Fruit fly (Drosophila melanogaster): ENCODE data around the gene Tap42.
A peak's percentile ranks its signal among the peaks of the same experiment; 100 is the strongest.

Gene Tap42

dm6 chr2L:13394903-13395302 is 27.5 kb downstream of the Tap42 start, which contains the start of gene RpL24 (continued):
- TF ChIP-seq tio (GFP tag; optimal IDR thresholded peaks at IDR 0.05): no peak
- TF ChIP-seq gsb (GFP tag; IDR thresholded peaks at IDR 0.05): peak; percentile 63
- TF ChIP-seq HLHmδ (GFP tag; optimal IDR thresholded peaks at IDR 0.05): peak; percentile 94
- TF ChIP-seq CG7271 (tag; optimal IDR thresholded peaks at IDR 0.05): peak; percentile 98
- TF ChIP-seq peb (GFP tag; IDR thresholded peaks at IDR 0.05): no peak
- peak; percentile 69; the same call in 1 of the 2 replicates for TF ChIP-seq CG14441 (GFP tag; IDR thresholded peaks at IDR 0.05)
- TF ChIP-seq CG12219 (GFP tag; optimal IDR thresholded peaks at IDR 0.05): peak; percentile 92
- peak; percentile 94 for TF ChIP-seq gro (GFP tag; optimal IDR thresholded peaks at IDR 0.05)
- peak; percentile 82 for TF ChIP-seq E2f2 (GFP tag; IDR thresholded peaks at IDR 0.05)
- TF ChIP-seq CG9609 (GFP tag; optimal IDR thresholded peaks at IDR 0.05): peak; percentile 85
- peak; percentile 97 for TF ChIP-seq chm (GFP tag; IDR thresholded peaks at IDR 0.05)
- TF ChIP-seq CG17612 (GFP tag; IDR thresholded peaks at IDR 0.05): peak; percentile 71; the same call in 1 of the 2 replicates
- TF ChIP-seq Antp (GFP tag; optimal IDR thresholded peaks at IDR 0.05): peak; percentile 70
- TF ChIP-seq CG3838 (GFP tag; optimal IDR thresholded peaks at IDR 0.05): peak; percentile 62
- TF ChIP-seq ttk (GFP tag; IDR thresholded peaks at IDR 0.05): peak; percentile 81
- peak; percentile 75 for TF ChIP-seq slbo (GFP tag; IDR thresholded peaks at IDR 0.05)
- TF ChIP-seq Optix (GFP tag; IDR thresholded peaks at IDR 0.05): peak; percentile 73
- TF ChIP-seq usp (GFP tag; optimal IDR thresholded peaks at IDR 0.05): no peak
- no peak for TF ChIP-seq CG7963 (GFP tag; IDR thresholded peaks at IDR 0.05; ENCODE audit: partially characterized antibody)
- TF ChIP-seq p53 (GFP tag; optimal IDR thresholded peaks at IDR 0.05): peak; percentile 88
- TF ChIP-seq pfk (GFP tag; optimal IDR thresholded peaks at IDR 0.05): peak; percentile 85
- TF ChIP-seq CG7372 (GFP tag; IDR thresholded peaks at IDR 0.05): peak; percentile 64; the same call in 1 of the 2 replicates
- TF ChIP-seq lab (GFP tag; optimal IDR thresholded peaks at IDR 0.05): peak; percentile 98
- peak; percentile 88 for TF ChIP-seq CG10654 (GFP tag; optimal IDR thresholded peaks at IDR 0.05)
- TF ChIP-seq disco-r (GFP tag; optimal IDR thresholded peaks at IDR 0.05): peak; percentile 89
- peak; percentile 73 for TF ChIP-seq CG10959 (GFP tag; IDR thresholded peaks at IDR 0.05)
- TF ChIP-seq grau (tag; optimal IDR thresholded peaks at IDR 0.05): peak; percentile 81
- no peak for TF ChIP-seq Dfd (GFP tag; optimal IDR thresholded peaks at IDR 0.05)
- peak; percentile 74 to 84 for TF ChIP-seq bsh (GFP tag; optimal IDR thresholded peaks at IDR 0.05)
- no peak for TF ChIP-seq nau (GFP tag; optimal IDR thresholded peaks at IDR 0.05)
- TF ChIP-seq CG16815 (GFP tag; optimal IDR thresholded peaks at IDR 0.05): peak; percentile 47
- TF ChIP-seq CG11696 (GFP tag; IDR thresholded peaks at IDR 0.05): peak; percentile 77
- TF ChIP-seq dysf (GFP tag; IDR thresholded peaks at IDR 0.05): peak; percentile 82
- peak; percentile 83 for TF ChIP-seq HLH54F (GFP tag; optimal IDR thresholded peaks at IDR 0.05)
- peak; percentile 86 for TF ChIP-seq Bteb2 (GFP tag; optimal IDR thresholded peaks at IDR 0.05)
- no peak for TF ChIP-seq pan (optimal IDR thresholded peaks at IDR 0.05)
- peak in 1 of 2 experiments; percentile 88 for TF ChIP-seq pan (GFP tag; optimal IDR thresholded peaks at IDR 0.05 in 1 of 2, IDR thresholded peaks at IDR 0.05 in 1 of 2)
- peak; percentile 84; the same call in 2 of the 3 replicates for TF ChIP-seq CG6175 (GFP tag; IDR thresholded peaks at IDR 0.05)
- peak; percentile 92 for TF ChIP-seq Mad (GFP tag; optimal IDR thresholded peaks at IDR 0.05)
- TF ChIP-seq CG16863 (GFP tag; optimal IDR thresholded peaks at IDR 0.05): peak; percentile 81

- TF ChIP-seq ham (GFP tag; IDR thresholded peaks at IDR 0.05) (no peak), CkIIα-i1 (GFP tag; IDR thresholded peaks at IDR 0.05) (no peak), CG11456 (GFP tag; IDR thresholded peaks at IDR 0.05) (no peak), CG14860 (GFP tag; IDR thresholded peaks at IDR 0.05; ENCODE audit: partially characterized antibody) (no peak), CG7786 (GFP tag; optimal IDR thresholded peaks at IDR 0.05) (no peak), CG7987 (GFP tag; optimal IDR thresholded peaks at IDR 0.05) (no peak), disco-r (GFP tag; optimal IDR thresholded peaks at IDR 0.05) (no peak), CG13624 (GFP tag; optimal IDR thresholded peaks at IDR 0.05) (no peak), stc (GFP tag; IDR thresholded peaks at IDR 0.05) (no peak), Camta (GFP tag; optimal IDR thresholded peaks at IDR 0.05) (no peak), Six4 (GFP tag; optimal IDR thresholded peaks at IDR 0.05) (no peak), Awh (GFP tag; IDR thresholded peaks at IDR 0.05) (no peak), CG13424 (tag; optimal IDR thresholded peaks at IDR 0.05) (no peak), dysf (GFP tag; IDR thresholded peaks at IDR 0.05) (no peak), crc (GFP tag; optimal IDR thresholded peaks at IDR 0.05) (no peak)
These were observed 28.7 kb downstream of the Tap42 start, which contains the start of gene CG16957 for dm6 chr2L:13396084-13396483. TSS of gene CG16957 (minus strand) at chr2L:13396184.
